Worm (Caenorhabditis elegans) whole organism, L1 larva: ENCODE results near the gene pars-1.

Experiments used
- F16B12.6 ChIP-seq: fragments of 150-350 bp; optimal IDR thresholded peaks from 2 replicates; lab custom pipeline; 2014; ENCODE audit warnings: missing biosample characterization, missing genetic modification characterization
- Y116A8C.19 ChIP-seq: sonication (generic microtip); optimal IDR thresholded peaks from 2 replicates; lab custom pipeline; 2016; ENCODE audit warnings: missing compliant biosample characterization, missing genetic modification characterization, borderline replicate concordance
- blmp-1 ChIP-seq: fragments of 150-350 bp; optimal IDR thresholded peaks from 2 replicates; lab custom pipeline; 2014; ENCODE audit warnings: missing biosample characterization, missing genetic modification characterization
- ceh-8 ChIP-seq: fragments of 200-800 bp; sonication (Bioruptor generic); optimal IDR thresholded peaks from 2 replicates; lab custom pipeline; 2018; ENCODE audit warnings: mild to moderate bottlenecking, missing genetic modification characterization, moderate library complexity, missing compliant biosample characterization
- ceh-82 ChIP-seq, 3 experiments: fragments of 150-350 bp in 1 of 3; sonication (generic microtip) in 2 of 3; optimal IDR thresholded peaks; 2 replicates each; lab custom pipeline; 2014 to 2017; ENCODE audit warnings: missing biosample characterization in 3 of 3, missing genetic modification characterization in 3 of 3
- ceh-88 ChIP-seq: fragments of 200-800 bp; sonication (Bioruptor generic); IDR thresholded peaks from 2 replicates; pipeline ENCODE4 v1.3.6; 2022; ENCODE audit warnings: missing genetic modification characterization, missing compliant biosample characterization
- ces-1 ChIP-seq: fragments of 150-350 bp; optimal IDR thresholded peaks from 2 replicates; lab custom pipeline; 2014; ENCODE audit warnings: missing biosample characterization, missing genetic modification reagents, missing genetic modification characterization
- dsc-1 ChIP-seq: sonication (generic microtip); optimal IDR thresholded peaks from 2 replicates; lab custom pipeline; 2016; ENCODE audit warnings: mild to moderate bottlenecking, missing genetic modification characterization, missing compliant biosample characterization
- efl-1 ChIP-seq, 4 experiments: fragments of 150-350 bp; optimal IDR thresholded peaks in 3 of 4; peaks in 1 of 4; 1 replicate in 1 of 4; 2 replicates in 3 of 4; lab custom pipeline; 2014; ENCODE audit warnings: missing biosample characterization in 2 of 4, missing genetic modification characterization in 2 of 4, missing genetic modification reagents in 2 of 4
- egl-13 ChIP-seq: sonication (generic microtip); optimal IDR thresholded peaks from 2 replicates; lab custom pipeline; 2016; ENCODE audit warnings: missing genotype, missing genetic modification reagents, missing genetic modification characterization, missing compliant biosample characterization
- egl-27 ChIP-seq, 2 experiments: fragments of 150-350 bp in 1 of 2; sonication (generic microtip); optimal IDR thresholded peaks; 3 replicates each; lab custom pipeline; 2017 to 2018; ENCODE audit warnings: missing biosample characterization in 2 of 2, missing genetic modification characterization in 2 of 2, missing genetic modification reagents in 2 of 2
- elt-3 ChIP-seq, 6 experiments: fragments of 150-350 bp in 1 of 6; sonication (generic microtip); optimal IDR thresholded peaks; 2 replicates each; lab custom pipeline; 2017 to 2018; ENCODE audit warnings: missing biosample characterization in 6 of 6, missing genetic modification characterization in 6 of 6, inconsistent platforms in 1 of 6
- ets-5 ChIP-seq: fragments of 200-800 bp; sonication (Bioruptor generic); IDR thresholded peaks from 2 replicates; pipeline ENCODE4 v1.3.6; 2022; ENCODE audit warnings: missing genetic modification characterization, missing compliant biosample characterization
- hlh-17 ChIP-seq: fragments of 200-800 bp; sonication (Bioruptor generic); optimal IDR thresholded peaks from 2 replicates; lab custom pipeline; 2018; ENCODE audit warnings: missing genetic modification characterization, mild to moderate bottlenecking, missing compliant biosample characterization, moderate library complexity, borderline replicate concordance
- hpl-2 ChIP-seq: fragments of 150-350 bp; optimal IDR thresholded peaks from 2 replicates; lab custom pipeline; 2014; ENCODE audit warnings: missing biosample characterization, missing genetic modification reagents, missing genetic modification characterization
- lin-14 ChIP-seq: fragments of 200-800 bp; sonication (Bioruptor generic); optimal IDR thresholded peaks from 2 replicates; lab custom pipeline; 2018; ENCODE audit warnings: mild to moderate bottlenecking, missing genetic modification characterization, moderate library complexity, missing compliant biosample characterization
- lin-35 ChIP-seq, 2 experiments: fragments of 150-350 bp; optimal IDR thresholded peaks; 2 replicates each; lab custom pipeline; 2014; ENCODE audit warnings: missing biosample characterization in 2 of 2, missing genetic modification characterization in 2 of 2, missing genetic modification reagents in 2 of 2
- lsy-2 ChIP-seq, 2 experiments: fragments of 150-350 bp; optimal IDR thresholded peaks; 2 replicates each; lab custom pipeline; 2014; ENCODE audit warnings: missing biosample characterization in 2 of 2, missing genetic modification characterization in 2 of 2
- mef-2 ChIP-seq: fragments of 150-350 bp; optimal IDR thresholded peaks from 2 replicates; lab custom pipeline; 2014; ENCODE audit warnings: missing biosample characterization, missing genetic modification characterization
- mep-1 ChIP-seq: fragments of 150-350 bp; optimal IDR thresholded peaks from 2 replicates; lab custom pipeline; 2014; ENCODE audit warnings: missing biosample characterization, missing genetic modification characterization
- nhr-12 ChIP-seq: sonication (generic microtip); optimal IDR thresholded peaks from 2 replicates; lab custom pipeline; 2017; ENCODE audit warnings: missing biosample characterization, missing genetic modification characterization
- nhr-19 ChIP-seq: fragments of 200-800 bp; sonication (Bioruptor generic); conservative IDR thresholded peaks from 2 replicates; pipeline ENCODE4 v1.3.6; 2022; ENCODE audit warnings: missing genetic modification characterization, missing compliant biosample characterization
- nhr-20 ChIP-seq: sonication (generic microtip); optimal IDR thresholded peaks from 2 replicates; lab custom pipeline; 2016; ENCODE audit warnings: mild to moderate bottlenecking, missing genetic modification characterization, missing compliant biosample characterization
- nhr-237 ChIP-seq: fragments of 150-350 bp; optimal IDR thresholded peaks from 2 replicates; lab custom pipeline; 2014; ENCODE audit warnings: missing biosample characterization, missing genetic modification characterization
- nhr-47 ChIP-seq: sonication (generic microtip); optimal IDR thresholded peaks from 2 replicates; lab custom pipeline; 2016; ENCODE audit warnings: mild to moderate bottlenecking, missing genetic modification characterization, moderate library complexity, missing compliant biosample characterization
- nhr-71 ChIP-seq: sonication (generic microtip); optimal IDR thresholded peaks from 2 replicates; lab custom pipeline; 2016; ENCODE audit warnings: mild to moderate bottlenecking, missing genetic modification characterization, moderate library complexity, missing compliant biosample characterization
- nhr-76 ChIP-seq: sonication (generic microtip); optimal IDR thresholded peaks from 2 replicates; lab custom pipeline; 2017; ENCODE audit warnings: missing biosample characterization, missing genetic modification characterization
- nhr-77 ChIP-seq: fragments of 150-350 bp; optimal IDR thresholded peaks from 2 replicates; lab custom pipeline; 2014; ENCODE audit warnings: missing biosample characterization, missing genetic modification characterization
- nhr-84 ChIP-seq: sonication (generic microtip); optimal IDR thresholded peaks from 2 replicates; lab custom pipeline; 2017; ENCODE audit warnings: missing biosample characterization, missing genetic modification characterization
- nhr-90 ChIP-seq: sonication (generic microtip); optimal IDR thresholded peaks from 2 replicates; lab custom pipeline; 2016; ENCODE audit warnings: mild to moderate bottlenecking, missing genetic modification characterization, missing compliant biosample characterization; ENCODE audit not compliant: poor library complexity
- pag-3 ChIP-seq: sonication (generic microtip); optimal IDR thresholded peaks from 2 replicates; lab custom pipeline; 2017; ENCODE audit warnings: missing genetic modification characterization, mild to moderate bottlenecking, missing compliant biosample characterization, antibody characterized with exemption, borderline replicate concordance; ENCODE audit not compliant: insufficient read depth
- pax-3 ChIP-seq: fragments of 200-800 bp; sonication (Bioruptor generic); optimal IDR thresholded peaks from 2 replicates; lab custom pipeline; 2018; ENCODE audit warnings: mild to moderate bottlenecking, missing genetic modification characterization, moderate library complexity, missing compliant biosample characterization
- rnt-1 ChIP-seq: sonication (generic microtip); optimal IDR thresholded peaks from 2 replicates; lab custom pipeline; 2016; ENCODE audit warnings: mild to moderate bottlenecking, missing genetic modification characterization, moderate library complexity, missing compliant biosample characterization
- skn-1 ChIP-seq: fragments of 150-350 bp; optimal IDR thresholded peaks from 2 replicates; lab custom pipeline; 2014; ENCODE audit warnings: missing biosample characterization, missing genetic modification characterization
- snpc-4 ChIP-seq: fragments of 150-350 bp; optimal IDR thresholded peaks from 2 replicates; lab custom pipeline; 2014; ENCODE audit warnings: missing biosample characterization, missing genetic modification characterization
- snu-23 ChIP-seq: sonication (generic microtip); optimal IDR thresholded peaks from 2 replicates; lab custom pipeline; 2016; ENCODE audit warnings: missing genetic modification characterization, missing compliant biosample characterization
- sox-4 ChIP-seq: sonication (generic microtip); optimal IDR thresholded peaks from 2 replicates; lab custom pipeline; 2016; ENCODE audit warnings: missing genetic modification characterization, missing compliant biosample characterization
- sup-37 ChIP-seq: fragments of 200-800 bp; sonication (Bioruptor generic); optimal IDR thresholded peaks from 2 replicates; lab custom pipeline; 2018; ENCODE audit warnings: mild to moderate bottlenecking, missing genetic modification characterization, missing compliant biosample characterization
- swsn-7 ChIP-seq: sonication (generic microtip); optimal IDR thresholded peaks from 2 replicates; lab custom pipeline; 2016; ENCODE audit warnings: missing genetic modification characterization, missing compliant biosample characterization
- tbx-2 ChIP-seq: sonication (generic microtip); optimal IDR thresholded peaks from 2 replicates; lab custom pipeline; 2016; ENCODE audit warnings: missing genetic modification characterization, missing compliant biosample characterization
- tlp-1 ChIP-seq: fragments of 150-350 bp; optimal IDR thresholded peaks from 2 replicates; lab custom pipeline; 2014; ENCODE audit warnings: missing biosample characterization, missing genetic modification characterization
- unc-86 ChIP-seq: sonication (generic microtip); optimal IDR thresholded peaks from 2 replicates; lab custom pipeline; 2016; ENCODE audit warnings: missing genetic modification characterization, missing compliant biosample characterization
- unc-98 ChIP-seq: fragments of 200-800 bp; sonication (Bioruptor generic); IDR thresholded peaks from 2 replicates; pipeline ENCODE4 v1.3.6; 2022; ENCODE audit warnings: missing genetic modification characterization, missing compliant biosample characterization
- zag-1 ChIP-seq: fragments of 150-350 bp; optimal IDR thresholded peaks from 2 replicates; lab custom pipeline; 2014; ENCODE audit warnings: missing biosample characterization, missing genetic modification characterization
- ztf-4 ChIP-seq: fragments of 150-350 bp; optimal IDR thresholded peaks from 2 replicates; lab custom pipeline; 2014; ENCODE audit warnings: missing biosample characterization, missing genetic modification characterization

The pars-1 gene

ce11 chrIII:7212028-7212427 lies 26.8 kb upstream of the pars-1 start (continued):
- TF ChIP-seq ets-5 (GFP tag; lab: Robert Waterston, UW) (no peak), nhr-12 (tag; lab: Kevin White, UChicago) (no peak), skn-1 (tag; lab: Kevin White, UChicago) (no peak), blmp-1 (peak; percentile 94), zag-1 (tag; lab: Kevin White, UChicago) (no peak), sox-4 (no peak), snpc-4 (tag; lab: Kevin White, UChicago) (no peak), hlh-17 (GFP tag; lab: Kevin White, UChicago) (no peak)

ce11 chrIII:7215532-7215931 lies 23.3 kb upstream of the pars-1 start:
- TF ChIP-seq snu-23 (GFP tag; lab: Kevin White, UChicago) (peak; percentile 9), lin-35 (GFP tag; optimal IDR thresholded peaks at IDR 0.05; lab: Kevin White, UChicago) (peak in 1 of 2 experiments; percentile 13), nhr-20 (tag; lab: Kevin White, UChicago) (no peak), mep-1 (tag; lab: Kevin White, UChicago) (no peak), nhr-71 (tag; lab: Kevin White, UChicago) (peak; percentile 49), nhr-19 (GFP tag; lab: Robert Waterston, UW) (0 out of 2 replicates have a peak, but pooled peaks have one; percentile 6), ztf-4 (no peak), nhr-90 (tag; lab: Kevin White, UChicago) (no peak), rnt-1 (tag; lab: Kevin White, UChicago) (peak; percentile 63), skn-1 (tag; lab: Kevin White, UChicago) (no peak), nhr-77 (tag; lab: Kevin White, UChicago) (no peak), sup-37 (GFP tag; lab: Kevin White, UChicago) (no peak), nhr-47 (no peak), swsn-7 (tag; lab: Kevin White, UChicago) (no peak), hpl-2 (no peak), unc-86 (tag; lab: Kevin White, UChicago) (no peak), lsy-2 (tag; optimal IDR thresholded peaks at IDR 0.05; lab: Kevin White, UChicago) (peak in 1 of 2 experiments; percentile 41), efl-1 (optimal IDR thresholded peaks at IDR 0.05; lab: Kevin White, UChicago) (no peak), efl-1 (GFP tag; optimal IDR thresholded peaks at IDR 0.05 in 1 of 2; lab: Kevin White, UChicago) (peak in 1 of 2 experiments; percentile 44), lin-14 (GFP tag; lab: Kevin White, UChicago) (peak; percentile 62), nhr-84 (tag; lab: Kevin White, UChicago) (no peak)

ce11 chrIII:7216226-7216625 lies 22.6 kb upstream of the pars-1 start, which contains the start of gene R151.1:
TSS of gene R151.1 (plus strand) at chrIII:7216526.
- TF ChIP-seq egl-13 (tag; lab: Kevin White, UChicago), result no peak
- TF ChIP-seq, all 84 proteins: peak for 0

- TF ChIP-seq ceh-8 (no peak), snpc-4 (tag; lab: Kevin White, UChicago) (no peak), unc-86 (tag; lab: Kevin White, UChicago) (no peak), dsc-1 (tag; lab: Kevin White, UChicago) (peak; percentile 43), ces-1 (GFP tag; lab: Kevin White, UChicago) (no peak), mef-2 (tag; lab: Kevin White, UChicago) (peak; percentile 54), efl-1 (optimal IDR thresholded peaks at IDR 0.05; lab: Kevin White, UChicago) (peak; percentile 22 to 52), efl-1 (GFP tag; optimal IDR thresholded peaks at IDR 0.05 in 1 of 2; lab: Kevin White, UChicago) (peak; percentile 23 to 81), F16B12.6 (tag; lab: Kevin White, UChicago) (no peak), nhr-90 (tag; lab: Kevin White, UChicago) (no peak), tbx-2 (peak; percentile 58), ceh-82 (tag; optimal IDR thresholded peaks at IDR 0.05; lab: Kevin White, UChicago) (no peak), sox-4 (no peak), nhr-237 (tag; lab: Kevin White, UChicago) (no peak), nhr-12 (tag; lab: Kevin White, UChicago) (no peak), pax-3 (tag; lab: Kevin White, UChicago) (no peak), Y116A8C.19 (tag; lab: Kevin White, UChicago) (no peak), nhr-76 (tag; lab: Kevin White, UChicago) (no peak), tlp-1 (no peak), elt-3 (tag; optimal IDR thresholded peaks at IDR 0.05; lab: Kevin White, UChicago) (no peak), ceh-88 (GFP tag; lab: Robert Waterston, UW) (no peak), egl-13 (tag; lab: Kevin White, UChicago) (no peak), unc-98 (GFP tag; lab: Robert Waterston, UW) (peak; percentile 67), egl-27 (tag; optimal IDR thresholded peaks at IDR 0.05; lab: Kevin White, UChicago) (no peak), pag-3 (no peak)
Measured at ce11 chrIII:7216924-7217521, 21.8 kb upstream of the pars-1 start.
